Worm (Caenorhabditis elegans): ENCODE data around the gene cpin-1.

cpin-1 gene

DNA sequence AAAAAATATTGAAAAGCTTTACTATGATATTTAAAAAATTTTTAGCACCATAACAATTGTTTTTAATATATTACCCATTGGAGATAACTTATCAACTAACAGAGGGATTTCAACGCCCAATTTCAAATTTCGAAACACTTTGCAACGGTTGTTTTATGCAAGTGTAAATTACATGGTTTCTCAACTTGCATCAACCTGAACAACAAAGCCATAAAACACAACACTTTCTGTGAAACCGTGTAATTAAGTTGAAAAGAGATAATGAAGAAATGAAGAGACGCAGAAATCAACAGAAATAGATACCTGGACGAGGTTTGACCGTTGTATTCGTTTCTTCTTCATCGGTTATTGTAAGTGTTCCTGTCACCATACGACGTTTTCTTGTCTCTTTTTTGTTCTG lies at the start of gene cpin-1:
TSS of gene cpin-1 (plus strand) at position 301 of the 400 bp plus-strand sequence.
- TF ChIP-seq ces-1 (GFP tag; optimal IDR thresholded peaks at IDR 0.05) (no peak), efl-1 (optimal IDR thresholded peaks at IDR 0.05) (no peak), efl-1 (GFP tag; optimal IDR thresholded peaks at IDR 0.05 in 1 of 2) (peak in 1 of 2 experiments; percentile 89), blmp-1 (tag; optimal IDR thresholded peaks at IDR 0.05) (peak; percentile 18), nhr-19 (GFP tag; conservative IDR thresholded peaks at IDR 0.05) (no peak), dpl-1 (GFP tag; optimal IDR thresholded peaks at IDR 0.05) (no peak), unc-98 (GFP tag; IDR thresholded peaks at IDR 0.05) (no peak), C04F5.9 (tag; optimal IDR thresholded peaks at IDR 0.05) (no peak), ceh-82 (tag; optimal IDR thresholded peaks at IDR 0.05) (no peak)

DNA sequence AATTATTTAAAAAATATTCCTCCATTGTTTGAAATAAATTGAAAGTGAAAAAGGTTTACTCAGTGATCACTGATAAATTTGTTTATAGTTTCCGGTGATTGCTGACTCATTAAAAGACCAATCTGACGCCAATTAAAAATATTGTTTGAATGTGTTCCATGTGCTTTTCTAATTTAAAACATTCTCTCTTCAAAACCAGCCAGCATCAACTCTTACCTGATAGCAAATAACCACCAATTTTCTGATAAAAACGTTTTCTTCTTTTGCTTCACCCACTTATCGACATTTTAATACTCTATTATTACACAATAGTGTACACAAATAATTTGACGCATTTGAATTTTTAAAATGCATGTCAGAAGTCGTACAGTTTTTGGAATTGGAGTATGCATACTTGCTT lies 48.8 kb upstream of the cpin-1 start, which contains the start of gene F56D5.6:
TSS of gene F56D5.6 (plus strand) at position 208 of the 400 bp plus-strand sequence.
- TF ChIP-seq lin-14 (GFP tag; optimal IDR thresholded peaks at IDR 0.05) (no peak), lin-15B (tag; optimal IDR thresholded peaks at IDR 0.05) (no peak), nhr-90 (tag; optimal IDR thresholded peaks at IDR 0.05; ENCODE audit: poor library complexity) (no peak), nhr-85 (tag) (no peak), elt-2 (tag; optimal IDR thresholded peaks at IDR 0.05) (peak; percentile 17)

DNA sequence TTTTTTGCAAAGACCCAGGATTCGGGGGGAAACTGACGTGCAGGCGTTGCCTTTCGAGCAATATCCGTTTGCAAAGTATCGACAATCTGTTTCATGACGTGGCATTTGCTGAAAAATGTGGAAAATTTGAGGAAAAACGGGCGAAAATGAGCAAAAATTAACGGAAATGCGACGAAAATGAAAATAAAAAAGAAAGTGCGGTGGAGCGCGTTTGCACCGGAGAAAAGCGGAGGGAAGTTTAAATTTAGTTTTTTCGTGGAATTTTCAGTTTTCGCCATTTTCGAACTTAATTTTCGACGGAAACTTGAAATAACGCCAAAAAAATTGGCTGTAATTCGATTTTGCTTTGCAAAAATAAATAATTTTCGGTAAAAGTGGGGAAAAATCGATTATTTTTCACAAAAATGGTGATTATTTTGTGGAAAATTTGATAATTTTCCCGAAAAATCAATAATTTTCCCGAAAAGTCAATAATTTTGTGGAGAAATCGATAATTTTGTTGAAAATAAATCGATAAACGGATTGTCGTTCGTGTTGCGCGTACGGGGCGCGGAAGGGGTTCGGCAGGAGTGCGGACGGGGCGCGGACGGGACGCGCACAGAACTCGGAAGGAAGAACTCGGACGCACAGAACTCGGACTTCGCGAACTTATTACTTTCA lies 46.6 kb upstream of the cpin-1 start:
- TF ChIP-seq nhr-20 (tag; optimal IDR thresholded peaks at IDR 0.05) (no peak), rnt-1 (tag; optimal IDR thresholded peaks at IDR 0.05) (peak; percentile 45), nhr-47 (tag; optimal IDR thresholded peaks at IDR 0.05) (peak; percentile 57), isw-1 (GFP tag; IDR thresholded peaks at IDR 0.05) (peak; percentile 55), unc-86 (tag; optimal IDR thresholded peaks at IDR 0.05) (no peak), dsc-1 (tag; optimal IDR thresholded peaks at IDR 0.05) (peak; percentile 17), C04F5.9 (tag; optimal IDR thresholded peaks at IDR 0.05) (no peak), lin-13 (GFP tag; optimal IDR thresholded peaks at IDR 0.05) (no peak), nhr-19 (GFP tag; conservative IDR thresholded peaks at IDR 0.05) (peak; percentile 36; the same call in 1 of the 2 replicates), snu-23 (GFP tag; optimal IDR thresholded peaks at IDR 0.05) (peak; percentile 22), nhr-237 (tag; optimal IDR thresholded peaks at IDR 0.05) (no peak), lin-35 (GFP tag; optimal IDR thresholded peaks at IDR 0.05) (peak; percentile 87 to 93), swsn-7 (tag; optimal IDR thresholded peaks at IDR 0.05) (peak; percentile 10), irx-1 (tag; optimal IDR thresholded peaks at IDR 0.05) (peak; percentile 38), efl-1 (optimal IDR thresholded peaks at IDR 0.05) (peak; percentile 93 to 96), efl-1 (GFP tag; optimal IDR thresholded peaks at IDR 0.05 in 1 of 2) (peak; percentile 92 to 99), ceh-82 (tag; optimal IDR thresholded peaks at IDR 0.05) (peak in 1 of 3 experiments; percentile 8), nhr-71 (tag; optimal IDR thresholded peaks at IDR 0.05) (peak; percentile 49), dpl-1 (GFP tag; optimal IDR thresholded peaks at IDR 0.05) (peak; percentile 87 to 90 (median 90)), xbp-1 (tag; optimal IDR thresholded peaks at IDR 0.05) (peak; percentile 45), nhr-85 (tag) (peak; percentile 75), tbx-2 (tag; optimal IDR thresholded peaks at IDR 0.05) (peak; percentile 22), lsy-2 (tag; optimal IDR thresholded peaks at IDR 0.05) (peak in 1 of 2 experiments; percentile 39)

DNA sequence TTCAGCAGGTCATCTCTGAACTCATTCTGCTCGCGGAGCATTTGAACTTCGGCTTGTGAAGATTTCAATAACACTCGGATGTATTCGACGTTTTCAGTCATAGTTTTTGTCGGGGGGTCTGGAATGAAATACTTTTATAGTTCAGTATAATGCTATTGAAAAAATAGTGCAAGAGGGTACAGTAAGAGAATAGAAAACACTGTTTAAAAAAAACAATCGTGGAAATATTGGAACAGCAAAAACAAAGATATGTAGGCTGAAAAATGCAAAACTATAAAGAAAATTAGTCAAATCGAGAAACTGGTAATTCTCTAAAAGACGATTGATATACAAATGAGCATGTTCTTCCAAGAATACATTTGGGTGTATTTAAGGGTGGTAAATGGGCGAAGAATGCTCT lies 42.5 kb upstream of the cpin-1 start, which contains the start of gene F56D5.5:
TSS of gene F56D5.5 (minus strand) at position 101 of the 400 bp plus-strand sequence.
- TF ChIP-seq rnt-1 (tag; optimal IDR thresholded peaks at IDR 0.05) = no peak
- no peak for TF ChIP-seq zip-4 (GFP tag; optimal IDR thresholded peaks at IDR 0.05)
- no peak for TF ChIP-seq unc-86 (tag; optimal IDR thresholded peaks at IDR 0.05)
- no peak for TF ChIP-seq nhr-12 (tag; optimal IDR thresholded peaks at IDR 0.05)
- no peak for TF ChIP-seq dpl-1 (GFP tag; optimal IDR thresholded peaks at IDR 0.05)
- TF ChIP-seq ces-1 (GFP tag; optimal IDR thresholded peaks at IDR 0.05) = no peak
- no peak for TF ChIP-seq unc-62 (GFP tag; optimal IDR thresholded peaks at IDR 0.05)
- no peak for TF ChIP-seq unc-30 (tag; optimal IDR thresholded peaks at IDR 0.05)
- no peak for TF ChIP-seq lin-14 (GFP tag; optimal IDR thresholded peaks at IDR 0.05)

All from whole organism, L1 larva.